Fruit fly (Drosophila melanogaster): ENCODE results near the gene mRpS2.

DNA sequence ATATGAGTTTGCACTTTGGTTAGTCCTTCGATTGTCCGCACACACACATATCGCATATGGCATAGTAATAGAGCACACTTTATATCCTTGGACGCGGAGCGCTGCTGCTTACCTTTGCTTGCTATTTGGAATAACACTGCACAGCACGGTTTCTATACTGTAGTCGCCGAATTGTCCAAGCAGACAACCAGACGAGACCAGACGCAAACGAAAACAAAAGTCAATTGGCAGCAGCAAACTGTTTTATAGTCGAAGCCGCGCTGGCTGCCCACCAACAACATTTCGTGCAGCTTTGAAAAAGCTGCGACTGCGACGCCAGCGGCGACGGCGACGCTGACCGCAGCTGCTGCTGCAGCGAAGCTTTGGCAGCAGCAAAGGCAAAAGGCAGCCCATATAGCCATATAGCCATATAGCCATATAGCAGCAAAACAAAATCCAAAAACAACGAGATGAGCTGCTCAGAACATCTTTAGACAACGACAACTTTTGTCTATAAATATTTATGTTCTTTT lies 48.5 kb downstream of the mRpS2 start, which contains the start of gene slf:
- no peak for TF ChIP-seq Sin3A (optimal IDR thresholded peaks at IDR 0.05)
- TF ChIP-seq h (optimal IDR thresholded peaks at IDR 0.05), result no peak
- TF ChIP-seq psq (optimal IDR thresholded peaks at IDR 0.05), result no peak
- no peak for TF ChIP-seq insv (optimal IDR thresholded peaks at IDR 0.05)
- TF ChIP-seq ttk (optimal IDR thresholded peaks at IDR 0.05), result no peak
- no peak for TF ChIP-seq Myc (optimal IDR thresholded peaks at IDR 0.05)

Measured in Kc167 (cell line).